Worm (Caenorhabditis elegans): Measurements from ENCODE around the gene str-3.
A peak's percentile ranks its signal among the peaks of the same experiment; 100 is the strongest.

Gene str-3

DNA sequence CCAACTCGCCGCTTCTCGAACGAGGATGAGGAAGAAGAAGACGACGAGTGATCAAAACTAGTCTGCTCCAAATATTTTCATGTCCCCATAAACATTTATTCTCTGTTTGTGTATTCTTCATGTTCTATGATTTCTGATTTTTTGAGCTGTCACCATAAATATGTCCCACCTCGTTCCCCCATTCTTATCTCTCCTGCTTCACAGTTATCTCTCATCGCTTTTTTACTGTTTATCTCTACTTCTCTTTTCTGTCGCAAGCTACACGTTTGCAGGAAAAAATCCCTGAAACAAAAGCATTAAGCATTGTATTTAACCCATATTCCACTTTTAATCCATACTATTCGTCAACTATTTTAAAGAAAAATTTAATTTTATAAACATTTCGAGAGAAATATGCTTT, 30.6 kb upstream of the str-3 start:
- no peak for TF ChIP-seq med-1 (GFP tag; optimal IDR thresholded peaks at IDR 0.05; ENCODE audit: insufficient read depth)
- no peak for TF ChIP-seq klf-2 (GFP tag; conservative IDR thresholded peaks at IDR 0.05)
- no peak for TF ChIP-seq tab-1 (GFP tag; IDR thresholded peaks at IDR 0.05)
- no peak for TF ChIP-seq flt-1 (GFP tag; IDR thresholded peaks at IDR 0.05)
- TF ChIP-seq cog-1 (tag; optimal IDR thresholded peaks at IDR 0.05) = no peak
- TF ChIP-seq T22C8.4 (GFP tag; IDR thresholded peaks at IDR 0.05) = no peak
- no peak for TF ChIP-seq ztf-29 (GFP tag; IDR thresholded peaks at IDR 0.05)
- TF ChIP-seq ztf-23 (GFP tag; IDR thresholded peaks at IDR 0.05) = no peak
- TF ChIP-seq ref-1 (GFP tag; conservative IDR thresholded peaks at IDR 0.05) = no peak

ce11 chrIV:11126028-11126427, 25.9 kb upstream of the str-3 start:
- no peak for TF ChIP-seq ztf-23 (GFP tag; IDR thresholded peaks at IDR 0.05)
- TF ChIP-seq T22C8.4 (GFP tag; IDR thresholded peaks at IDR 0.05) = no peak

DNA sequence TGAATTAATAATTGTTTCAGACTA, 25.6 kb upstream of the str-3 start, which contains the start of gene swsn-4:
TSS of gene swsn-4 (plus strand) at position 21 of the 24 bp plus-strand sequence.
- TF ChIP-seq tab-1 (GFP tag; IDR thresholded peaks at IDR 0.05) (no peak), ztf-23 (GFP tag; IDR thresholded peaks at IDR 0.05) (no peak), ztf-29 (GFP tag; IDR thresholded peaks at IDR 0.05) (no peak), flt-1 (GFP tag; IDR thresholded peaks at IDR 0.05) (no peak), cog-1 (tag; optimal IDR thresholded peaks at IDR 0.05) (no peak), ref-1 (GFP tag; conservative IDR thresholded peaks at IDR 0.05) (no peak), T22C8.4 (GFP tag; IDR thresholded peaks at IDR 0.05) (no peak), klf-2 (GFP tag; conservative IDR thresholded peaks at IDR 0.05) (no peak), med-1 (GFP tag; optimal IDR thresholded peaks at IDR 0.05; ENCODE audit: insufficient read depth) (no peak)

- TF ChIP-seq klf-2 (GFP tag; conservative IDR thresholded peaks at IDR 0.05) (no peak), ztf-23 (GFP tag; IDR thresholded peaks at IDR 0.05) (no peak), flt-1 (GFP tag; IDR thresholded peaks at IDR 0.05) (no peak), tab-1 (GFP tag; IDR thresholded peaks at IDR 0.05) (no peak), cog-1 (tag; optimal IDR thresholded peaks at IDR 0.05) (no peak), ref-1 (GFP tag; conservative IDR thresholded peaks at IDR 0.05) (no peak), ztf-29 (GFP tag; IDR thresholded peaks at IDR 0.05) (no peak), T22C8.4 (GFP tag; IDR thresholded peaks at IDR 0.05) (no peak), med-1 (GFP tag; optimal IDR thresholded peaks at IDR 0.05; ENCODE audit: insufficient read depth) (no peak)
Observed at ce11 chrIV:11125604-11126003, 25.4 kb upstream of the str-3 start.

DNA sequence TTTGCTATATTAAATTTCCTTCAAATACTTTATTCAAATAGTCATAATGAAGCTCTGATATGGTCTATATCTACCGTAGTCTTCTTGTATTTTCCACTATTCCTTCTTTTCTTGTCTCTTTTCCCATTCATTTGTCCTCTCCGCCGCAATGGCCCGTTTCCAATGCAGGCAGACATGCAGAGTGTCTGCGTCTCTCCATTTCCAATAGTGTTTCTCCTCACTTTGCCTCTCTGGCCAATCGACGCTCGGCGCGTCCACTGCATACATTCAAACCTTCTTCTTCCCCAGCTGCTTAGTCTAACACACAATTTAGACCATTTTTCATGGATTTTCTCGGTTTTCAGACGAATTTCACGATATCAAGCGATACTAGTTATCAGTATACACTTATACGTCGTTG, 25.0 kb upstream of the str-3 start:
- TF ChIP-seq ztf-23 (GFP tag; IDR thresholded peaks at IDR 0.05) (no peak), tab-1 (GFP tag; IDR thresholded peaks at IDR 0.05) (no peak), ztf-29 (GFP tag; IDR thresholded peaks at IDR 0.05) (no peak)

- TF ChIP-seq klf-2 (GFP tag; conservative IDR thresholded peaks at IDR 0.05) = no peak
- TF ChIP-seq med-1 (GFP tag; optimal IDR thresholded peaks at IDR 0.05; ENCODE audit: insufficient read depth) = no peak
- TF ChIP-seq ref-1 (GFP tag; conservative IDR thresholded peaks at IDR 0.05) = no peak
- TF ChIP-seq cog-1 (tag; optimal IDR thresholded peaks at IDR 0.05) = no peak
- no peak for TF ChIP-seq tab-1 (GFP tag; IDR thresholded peaks at IDR 0.05)
- TF ChIP-seq ztf-23 (GFP tag; IDR thresholded peaks at IDR 0.05) = no peak
- TF ChIP-seq T22C8.4 (GFP tag; IDR thresholded peaks at IDR 0.05) = no peak
- no peak for TF ChIP-seq ztf-29 (GFP tag; IDR thresholded peaks at IDR 0.05)
- no peak for TF ChIP-seq flt-1 (GFP tag; IDR thresholded peaks at IDR 0.05)
Observed at ce11 chrIV:11124674-11125073, 24.5 kb upstream of the str-3 start, which contains the start of gene spo-11. TSS of gene spo-11 (minus strand) at chrIV:11124862.

DNA sequence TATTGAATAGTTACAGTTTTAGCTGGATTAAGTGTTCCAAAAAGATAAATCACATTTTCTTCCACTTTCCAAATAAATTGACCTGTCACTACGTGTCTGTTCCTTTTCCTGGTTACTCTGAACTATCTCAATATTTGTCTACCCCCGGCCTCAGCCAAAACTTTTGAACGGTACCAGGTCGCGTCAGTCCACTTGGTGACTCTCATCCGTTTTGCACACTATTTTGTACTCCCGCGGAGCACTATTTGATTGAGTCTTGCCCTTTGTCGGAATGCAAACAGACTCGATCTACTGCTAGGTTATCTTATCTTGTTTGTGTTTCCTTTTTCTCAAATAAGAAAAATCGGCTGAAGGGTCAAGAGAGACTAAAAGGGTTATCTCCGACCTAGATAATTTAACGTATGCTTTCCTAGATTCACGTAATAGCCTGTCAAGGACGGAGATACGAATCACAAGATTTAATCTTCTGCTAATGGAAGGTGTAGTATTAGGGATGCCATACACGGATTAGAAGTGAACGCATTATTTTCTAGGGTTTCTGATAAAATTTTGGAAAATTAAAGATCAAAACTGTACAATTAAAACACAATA, 19.9 kb upstream of the str-3 start:
- TF ChIP-seq ztf-23 (GFP tag; IDR thresholded peaks at IDR 0.05) (0 out of 2 replicates have a peak, but pooled peaks have one; percentile 41), flt-1 (GFP tag; IDR thresholded peaks at IDR 0.05) (0 out of 2 replicates have a peak, but pooled peaks have one; percentile 56), ztf-29 (GFP tag; IDR thresholded peaks at IDR 0.05) (no peak), T22C8.4 (GFP tag; IDR thresholded peaks at IDR 0.05) (no peak), tab-1 (GFP tag; IDR thresholded peaks at IDR 0.05) (no peak)

DNA sequence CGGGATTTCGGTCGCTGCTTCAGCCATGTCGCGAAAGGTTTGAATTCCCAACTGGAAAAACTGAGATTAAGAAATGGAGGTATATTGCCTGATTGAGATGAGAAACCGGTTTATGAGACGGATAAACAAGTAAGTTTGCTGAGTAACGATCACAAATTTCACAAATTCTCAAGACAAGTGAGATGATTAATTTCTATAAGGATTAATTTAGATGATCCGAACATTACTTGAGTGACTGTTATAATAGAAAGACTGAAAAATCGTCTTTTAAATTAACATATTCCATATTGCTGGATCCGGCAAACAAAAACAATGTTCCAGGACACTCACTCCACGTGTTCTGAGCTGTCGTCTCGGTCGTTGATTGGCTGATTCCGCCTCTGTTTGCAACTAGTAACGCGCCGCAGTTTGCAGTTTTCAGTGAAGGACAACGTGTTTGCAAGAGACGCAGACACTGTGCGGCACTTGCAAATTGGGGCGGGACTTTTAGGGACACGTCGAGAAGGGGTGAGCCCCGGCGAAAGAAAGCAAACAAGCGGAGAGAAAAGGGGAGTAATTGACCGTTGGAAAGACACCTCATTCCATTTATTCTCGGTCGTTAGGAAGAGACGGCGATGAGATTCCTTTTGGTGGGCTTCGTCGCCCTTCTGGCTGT, 18.8 kb upstream of the str-3 start, which contains the start of the genes imp-2 and enpl-1:
TSS of gene imp-2 (minus strand) at position 51 of the 655 bp plus-strand sequence.
TSS of gene enpl-1 (plus strand) at position 462 of the 655 bp plus-strand sequence.
- TF ChIP-seq klf-2 (GFP tag; conservative IDR thresholded peaks at IDR 0.05) (0 out of 2 replicates have a peak, but pooled peaks have one; percentile 26), cog-1 (tag; optimal IDR thresholded peaks at IDR 0.05) (peak; percentile 90), flt-1 (GFP tag; IDR thresholded peaks at IDR 0.05) (peak; percentile 72; the same call in 1 of the 2 replicates), tab-1 (GFP tag; IDR thresholded peaks at IDR 0.05) (0 out of 2 replicates have a peak, but pooled peaks have one; percentile 62), ztf-23 (GFP tag; IDR thresholded peaks at IDR 0.05) (peak; percentile 49; the same call in 1 of the 2 replicates), T22C8.4 (GFP tag; IDR thresholded peaks at IDR 0.05) (no peak), ref-1 (GFP tag; conservative IDR thresholded peaks at IDR 0.05) (no peak), ztf-29 (GFP tag; IDR thresholded peaks at IDR 0.05) (peak; percentile 34; the same call in 1 of the 2 replicates), med-1 (GFP tag; optimal IDR thresholded peaks at IDR 0.05; ENCODE audit: insufficient read depth) (no peak)

DNA sequence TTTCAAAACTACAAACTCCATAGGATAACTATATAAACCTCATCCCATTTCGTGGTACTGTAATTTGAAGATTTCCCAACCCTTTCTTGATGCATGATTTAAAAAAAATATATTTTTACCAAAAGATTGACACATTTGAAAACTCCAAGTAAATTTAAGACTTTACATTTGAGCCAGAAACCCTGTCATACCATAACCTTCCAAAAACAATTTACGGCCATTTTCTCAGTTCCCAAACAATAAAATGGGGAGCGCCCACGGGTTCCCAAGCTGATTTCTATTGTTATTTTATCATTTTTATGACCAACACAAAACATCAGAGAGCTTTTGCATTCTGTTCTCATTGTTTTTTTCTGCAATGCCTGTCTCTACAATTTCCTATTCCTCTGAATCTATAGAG, 12.5 kb upstream of the str-3 start, which contains the start of gene clc-9:
TSS of gene clc-9 (plus strand) at position 301 of the 400 bp plus-strand sequence.
- TF ChIP-seq ztf-23 (GFP tag; IDR thresholded peaks at IDR 0.05) (no peak), T22C8.4 (GFP tag; IDR thresholded peaks at IDR 0.05) (no peak), ref-1 (GFP tag; conservative IDR thresholded peaks at IDR 0.05) (no peak), med-1 (GFP tag; optimal IDR thresholded peaks at IDR 0.05; ENCODE audit: insufficient read depth) (no peak), flt-1 (GFP tag; IDR thresholded peaks at IDR 0.05) (no peak), cog-1 (tag; optimal IDR thresholded peaks at IDR 0.05) (no peak), tab-1 (GFP tag; IDR thresholded peaks at IDR 0.05) (no peak), ztf-29 (GFP tag; IDR thresholded peaks at IDR 0.05) (no peak), klf-2 (GFP tag; conservative IDR thresholded peaks at IDR 0.05) (no peak)

DNA sequence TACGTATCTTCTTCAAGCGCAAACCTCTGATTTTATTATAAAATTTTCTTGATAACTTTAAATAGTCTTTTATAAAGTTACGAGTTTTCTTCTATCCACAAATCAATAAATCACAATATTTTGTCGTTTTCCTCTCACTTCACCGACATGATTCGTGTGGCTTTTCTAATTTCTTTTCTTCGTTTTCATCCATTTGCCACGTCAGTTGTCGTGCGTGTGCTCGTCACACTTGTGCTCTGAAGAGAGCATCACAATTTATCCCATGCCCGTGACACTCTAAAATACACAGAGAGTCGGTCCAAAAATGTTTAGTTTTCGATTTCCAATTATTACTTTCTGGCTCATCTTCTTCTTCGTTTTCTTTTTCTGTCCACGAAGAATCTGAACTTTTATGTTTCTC, 11.7 kb upstream of the str-3 start:
- TF ChIP-seq T22C8.4 (GFP tag; IDR thresholded peaks at IDR 0.05) = no peak
- TF ChIP-seq tab-1 (GFP tag; IDR thresholded peaks at IDR 0.05) = no peak
- TF ChIP-seq klf-2 (GFP tag; conservative IDR thresholded peaks at IDR 0.05) = no peak
